Worm (Caenorhabditis elegans): ENCODE measurements around the gene F37C12.10.

F37C12.10 gene

DNA sequence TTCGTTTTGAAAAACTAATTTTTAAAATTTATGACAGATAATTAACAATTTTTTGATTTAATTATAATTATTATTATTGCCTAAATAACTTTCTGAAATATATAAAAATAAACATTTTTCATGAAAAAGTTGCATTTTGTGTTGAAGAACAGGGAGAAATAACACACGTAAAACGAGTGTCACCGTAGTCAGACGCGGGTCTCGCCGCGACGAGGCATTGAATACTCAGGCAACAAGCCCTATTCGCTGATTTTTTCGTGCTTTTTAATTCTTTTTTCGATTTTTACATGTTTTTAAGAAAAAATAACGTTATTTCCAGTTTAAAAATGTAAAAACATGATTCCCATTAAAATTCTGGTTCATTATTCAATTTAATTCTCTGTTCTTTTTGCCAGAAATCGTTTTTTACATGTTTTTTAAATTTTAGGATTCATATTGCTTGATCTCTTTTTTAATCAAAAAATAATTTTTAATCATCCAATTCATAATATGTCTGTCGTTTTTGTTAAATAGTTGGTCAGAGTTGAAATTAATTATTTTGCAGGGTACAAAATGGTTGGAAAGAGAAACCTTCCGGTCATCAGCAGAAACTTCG, 19.8 kb upstream of the F37C12.10 start, which contains the start of gene rpl-6:
rpl-6 (plus strand) TSS at position 545 of the 595 bp plus-strand sequence.
- TF ChIP-seq ets-4 (tag; optimal IDR thresholded peaks at IDR 0.05): no peak
- no peak for TF ChIP-seq mec-3 (tag; optimal IDR thresholded peaks at IDR 0.05; ENCODE audit: borderline replicate concordance)
- peak; percentile 12 for TF ChIP-seq unc-42 (tag; optimal IDR thresholded peaks at IDR 0.05)
- TF ChIP-seq pha-2 (tag; optimal IDR thresholded peaks at IDR 0.05): peak; percentile 4
- TF ChIP-seq ceh-34 (tag; optimal IDR thresholded peaks at IDR 0.05): peak; percentile 1
- TF ChIP-seq elt-2 (tag; optimal IDR thresholded peaks at IDR 0.05): peak; percentile 42
- no peak for TF ChIP-seq ama-1 (optimal IDR thresholded peaks at IDR 0.05)
- no peak for TF ChIP-seq nhr-11 (tag; optimal IDR thresholded peaks at IDR 0.05)
- no peak for TF ChIP-seq hlh-30 (tag; optimal IDR thresholded peaks at IDR 0.05; ENCODE audit: insufficient read depth)
- TF ChIP-seq pat-9 (tag; optimal IDR thresholded peaks at IDR 0.05): no peak
- no peak for TF ChIP-seq gmeb-2 (tag; optimal IDR thresholded peaks at IDR 0.05)
- no peak for TF ChIP-seq C08G9.2 (tag; optimal IDR thresholded peaks at IDR 0.05)
- TF ChIP-seq fax-1 (tag; optimal IDR thresholded peaks at IDR 0.05): no peak
- TF ChIP-seq tbx-2 (tag; optimal IDR thresholded peaks at IDR 0.05): peak; percentile 23
- TF ChIP-seq pax-1 (tag; optimal IDR thresholded peaks at IDR 0.05): peak; percentile 57
- no peak for TF ChIP-seq ceh-22 (tag; optimal IDR thresholded peaks at IDR 0.05)
- peak; percentile 34 for TF ChIP-seq ceh-31 (tag; optimal IDR thresholded peaks at IDR 0.05)
- peak; percentile 93 for TF ChIP-seq nfya-1 (tag; optimal IDR thresholded peaks at IDR 0.05)
- TF ChIP-seq C38D4.7 (GFP tag; optimal IDR thresholded peaks at IDR 0.05): no peak
- TF ChIP-seq unc-3 (GFP tag; conservative IDR thresholded peaks at IDR 0.05): no peak
- no peak for TF ChIP-seq unc-3 (tag; optimal IDR thresholded peaks at IDR 0.05)
- no peak for TF ChIP-seq ceh-18 (tag; optimal IDR thresholded peaks at IDR 0.05)
- no peak for TF ChIP-seq Y22D7AL.16 (tag; optimal IDR thresholded peaks at IDR 0.05)
- TF ChIP-seq unc-55 (GFP tag; optimal IDR thresholded peaks at IDR 0.05): no peak

DNA sequence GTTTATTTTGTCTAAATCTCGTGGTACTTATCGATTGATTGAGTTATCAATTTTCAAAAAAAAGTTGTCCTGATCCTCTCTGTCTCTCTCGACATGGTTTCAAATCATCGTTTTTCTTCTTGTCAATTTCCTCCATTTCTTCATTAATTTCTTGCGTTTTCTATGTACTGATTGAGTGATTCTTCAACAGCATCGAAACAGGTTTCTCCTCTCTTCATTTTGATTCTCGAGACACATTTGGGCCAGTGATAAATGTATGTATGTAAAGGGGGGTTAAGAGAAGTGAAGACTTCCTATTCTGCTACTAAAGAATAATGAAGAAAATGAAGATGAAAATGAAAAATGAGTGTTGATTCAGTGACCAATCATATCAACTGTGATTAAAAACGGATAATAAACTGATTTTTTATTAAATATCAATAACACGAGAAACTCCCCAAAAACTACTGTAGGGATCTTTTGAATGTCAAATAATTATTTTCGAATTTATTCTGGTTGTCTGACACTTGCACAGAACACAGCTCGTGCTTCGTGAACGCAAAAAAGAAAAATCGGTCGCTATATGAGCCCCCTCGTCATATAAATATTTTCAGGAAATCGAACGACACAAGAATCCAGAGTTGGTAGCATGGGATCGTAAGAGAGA, 15.1 kb upstream of the F37C12.10 start:
- TF ChIP-seq ceh-9 (tag; optimal IDR thresholded peaks at IDR 0.05) (no peak), ceh-6 (GFP tag; optimal IDR thresholded peaks at IDR 0.05) (no peak), hlh-30 (tag; optimal IDR thresholded peaks at IDR 0.05; ENCODE audit: insufficient read depth) (no peak), tbx-2 (tag; optimal IDR thresholded peaks at IDR 0.05) (no peak), ceh-14 (tag; optimal IDR thresholded peaks at IDR 0.05) (no peak), nhr-11 (tag; optimal IDR thresholded peaks at IDR 0.05) (no peak), eyg-1 (tag; optimal IDR thresholded peaks at IDR 0.05) (no peak), K09A11.1 (tag; optimal IDR thresholded peaks at IDR 0.05; ENCODE audit: insufficient read depth) (no peak), ceh-22 (tag; optimal IDR thresholded peaks at IDR 0.05) (no peak), pqm-1 (tag; optimal IDR thresholded peaks at IDR 0.05) (no peak), sox-4 (tag; optimal IDR thresholded peaks at IDR 0.05) (no peak), ceh-18 (tag; optimal IDR thresholded peaks at IDR 0.05) (no peak), lim-6 (tag; optimal IDR thresholded peaks at IDR 0.05) (no peak), unc-42 (tag; optimal IDR thresholded peaks at IDR 0.05) (no peak), Y22D7AL.16 (tag; optimal IDR thresholded peaks at IDR 0.05) (no peak), hlh-8 (tag; optimal IDR thresholded peaks at IDR 0.05) (no peak), hlh-13 (GFP tag; optimal IDR thresholded peaks at IDR 0.05) (no peak)

DNA sequence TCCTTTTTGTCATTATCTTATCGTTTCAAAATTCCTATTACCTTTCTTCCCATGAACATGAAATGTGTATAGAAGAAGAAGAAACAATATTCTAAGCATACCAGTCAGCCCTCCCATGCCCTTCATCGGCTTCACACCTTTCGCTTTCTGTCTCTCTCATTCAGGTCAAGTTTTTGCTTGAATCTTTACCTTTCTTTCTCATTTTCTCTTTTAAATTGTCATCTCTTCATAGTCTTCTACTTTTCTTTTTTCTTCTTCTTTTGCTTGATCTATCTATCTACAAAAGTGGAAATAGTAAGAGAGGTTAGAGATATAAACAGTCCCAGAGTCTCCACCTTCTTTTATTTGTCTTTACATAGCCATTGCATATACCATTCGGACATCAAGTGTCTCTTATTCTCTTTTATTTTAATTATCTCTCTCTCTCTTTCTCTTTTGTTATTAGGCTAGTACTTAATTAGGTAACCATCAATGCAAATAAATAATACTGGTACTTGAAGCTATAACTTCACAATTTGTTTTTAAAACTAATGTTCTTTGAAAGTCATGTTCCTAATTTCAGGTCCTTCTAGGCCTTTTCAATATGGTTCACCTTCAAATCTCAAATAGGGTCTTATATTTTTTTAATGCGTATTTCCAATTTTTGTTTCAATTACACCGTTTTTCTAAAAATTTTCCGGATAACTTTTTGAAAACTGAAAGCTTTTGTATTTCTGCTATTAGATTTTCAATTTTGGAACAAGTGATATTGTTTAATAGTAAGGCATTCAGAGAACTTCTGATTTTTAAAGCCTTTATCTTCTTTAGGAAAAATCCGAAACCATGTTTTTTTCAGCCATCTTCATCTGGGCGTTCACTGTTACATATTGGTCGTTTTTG, 13.4 kb upstream of the F37C12.10 start, which contains the start of gene dpy-31:
dpy-31 (plus strand) TSS at position 829 of the 879 bp plus-strand sequence.
- no peak for TF ChIP-seq ceh-31 (tag; optimal IDR thresholded peaks at IDR 0.05)
- TF ChIP-seq zip-5 (tag; optimal IDR thresholded peaks at IDR 0.05): no peak
- TF ChIP-seq sdc-2 (tag; optimal IDR thresholded peaks at IDR 0.05): no peak
- TF ChIP-seq pag-3 (tag; optimal IDR thresholded peaks at IDR 0.05; ENCODE audit: borderline replicate concordance): no peak
- no peak for TF ChIP-seq unc-86 (tag; optimal IDR thresholded peaks at IDR 0.05)
- TF ChIP-seq F13H6.1 (tag; optimal IDR thresholded peaks at IDR 0.05): no peak
- TF ChIP-seq pax-1 (tag; optimal IDR thresholded peaks at IDR 0.05): no peak

Measured in whole organism, late embryonic.